Fruit fly (Drosophila melanogaster) whole organism, embryonic: ENCODE results near the gene CG7231.

Experiments used
- Atf6 ChIP-seq: fragments of 200-800 bp; sonication (Bioruptor generic); IDR thresholded peaks from 2 replicates; pipeline ENCODE4 v1.3.6; 2022; ENCODE audit warnings: missing biosample characterization, missing genetic modification characterization
- Awh ChIP-seq: fragments of 200-800 bp; sonication (Bioruptor generic); IDR thresholded peaks from 2 replicates; pipeline ENCODE4, ENCODE4 v1.3.6; 2022; ENCODE audit warnings: missing biosample characterization, missing genetic modification characterization
- Blimp-1 ChIP-seq: fragments of 200-800 bp; sonication (Bioruptor generic); optimal IDR thresholded peaks from 3 replicates; lab custom pipeline; 2018; ENCODE audit warnings: missing biosample characterization, missing genetic modification characterization, mild to moderate bottlenecking, moderate library complexity, missing genetic modification reagents
- BtbVII ChIP-seq: fragments of 200-800 bp; sonication (Bioruptor generic); optimal IDR thresholded peaks from 3 replicates; lab custom pipeline; 2017; ENCODE audit warnings: missing biosample characterization, mild to moderate bottlenecking, missing genetic modification characterization
- CG10959 ChIP-seq: fragments of 200-800 bp; sonication (Bioruptor generic); IDR thresholded peaks from 2 replicates; pipeline ENCODE4 v1.3.6; 2022; ENCODE audit warnings: missing biosample characterization, missing genetic modification characterization
- CG11085 ChIP-seq: fragments of 200-800 bp; sonication (Bioruptor generic); IDR thresholded peaks from 2 replicates; pipeline ENCODE4 v1.3.6; 2022; ENCODE audit warnings: missing biosample characterization, missing genetic modification characterization
- CG13775 ChIP-seq: fragments of 200-800 bp; sonication (Bioruptor generic); optimal IDR thresholded peaks from 3 replicates; lab custom pipeline; 2017; ENCODE audit warnings: missing biosample characterization, mild to moderate bottlenecking, missing genetic modification characterization
- CG14860 ChIP-seq: fragments of 200-800 bp; sonication (Bioruptor generic); IDR thresholded peaks from 3 replicates; pipeline ENCODE4 v1.3.6; 2022; ENCODE audit warnings: missing biosample characterization, missing genetic modification characterization; ENCODE audit not compliant: partially characterized antibody
- CG1602 ChIP-seq: fragments of 200-800 bp; sonication (Bioruptor generic); optimal IDR thresholded peaks from 3 replicates; lab custom pipeline; 2016; ENCODE audit warnings: missing biosample characterization, missing genetic modification characterization
- CG17385 ChIP-seq: fragments of 200-800 bp; sonication (Bioruptor generic); optimal IDR thresholded peaks from 3 replicates; lab custom pipeline; 2018; ENCODE audit warnings: missing biosample characterization, mild to moderate bottlenecking, missing genetic modification characterization
- CG18619 ChIP-seq: fragments of 200-800 bp; sonication (Bioruptor generic); optimal IDR thresholded peaks from 3 replicates; lab custom pipeline; 2017; ENCODE audit warnings: missing biosample characterization, mild to moderate bottlenecking, missing genetic modification characterization
- CG31441 ChIP-seq: fragments of 200-800 bp; sonication (Bioruptor generic); IDR thresholded peaks from 2 replicates; pipeline ENCODE4 v1.3.6; 2022; ENCODE audit warnings: missing biosample characterization, missing genetic modification characterization
- CG32532 ChIP-seq: fragments of 200-800 bp; sonication (Bioruptor generic); IDR thresholded peaks from 2 replicates; pipeline ENCODE4 v1.3.6; 2022; ENCODE audit warnings: missing biosample characterization, missing genetic modification characterization
- CG3726 ChIP-seq: fragments of 200-800 bp; sonication (Bioruptor generic); IDR thresholded peaks from 3 replicates; pipeline ENCODE4, ENCODE4 v1.3.6; 2022; ENCODE audit warnings: missing biosample characterization, missing genetic modification characterization
- CG6175 ChIP-seq: fragments of 200-800 bp; sonication (Bioruptor generic); IDR thresholded peaks from 3 replicates; pipeline ENCODE4 v1.3.6; 2022; ENCODE audit warnings: missing biosample characterization, missing genetic modification characterization
- CG6689 ChIP-seq: fragments of 200-800 bp; sonication (Bioruptor generic); IDR thresholded peaks from 2 replicates; pipeline ENCODE4 v1.3.6; 2022; ENCODE audit warnings: missing biosample characterization, missing genetic modification characterization
- CG7271 ChIP-seq: fragments of 200-800 bp; sonication (Bioruptor generic); optimal IDR thresholded peaks from 2 replicates; lab custom pipeline; 2018; ENCODE audit warnings: missing biosample characterization, mild to moderate bottlenecking, missing genetic modification characterization, moderate library complexity
- CG7556 ChIP-seq: fragments of 200-800 bp; sonication (Bioruptor generic); optimal IDR thresholded peaks from 2 replicates; lab custom pipeline; 2017; ENCODE audit warnings: missing biosample characterization, mild to moderate bottlenecking, missing genetic modification characterization
- CG7839 ChIP-seq: fragments of 200-800 bp; sonication (Bioruptor generic); optimal IDR thresholded peaks from 3 replicates; lab custom pipeline; 2018; ENCODE audit warnings: missing biosample characterization, mild to moderate bottlenecking, missing genetic modification characterization, moderate library complexity
- Camta ChIP-seq: fragments of 200-800 bp; sonication (Bioruptor generic); optimal IDR thresholded peaks from 2 replicates; lab custom pipeline; 2016; ENCODE audit warnings: missing biosample characterization, missing genetic modification characterization
- Dad ChIP-seq: fragments of 200-800 bp; sonication (Bioruptor generic); optimal IDR thresholded peaks from 3 replicates; lab custom pipeline; 2016; ENCODE audit warnings: missing biosample characterization, missing genetic modification characterization
- Ets97D ChIP-seq: fragments of 200-800 bp; sonication (Bioruptor generic); optimal IDR thresholded peaks from 3 replicates; lab custom pipeline; 2016; ENCODE audit warnings: missing biosample characterization, missing genetic modification characterization
- Fer3 ChIP-seq: fragments of 200-800 bp; sonication (Bioruptor generic); optimal IDR thresholded peaks from 2 replicates; lab custom pipeline; 2018; ENCODE audit warnings: missing biosample characterization, mild to moderate bottlenecking, missing genetic modification characterization, moderate library complexity
- Gug ChIP-seq: fragments of 200-800 bp; sonication (Bioruptor generic); IDR thresholded peaks from 4 replicates; pipeline ENCODE4 v1.3.6; 2022; ENCODE audit warnings: missing biosample characterization, missing genetic modification characterization
- H2.0 ChIP-seq: fragments of 200-800 bp; sonication (Bioruptor generic); IDR thresholded peaks from 2 replicates; pipeline ENCODE4 v1.3.6; 2022; ENCODE audit warnings: missing biosample characterization, missing genetic modification characterization
- Hmr ChIP-seq: fragments of 200-800 bp; sonication (Bioruptor generic); optimal IDR thresholded peaks from 3 replicates; lab custom pipeline; 2017; ENCODE audit warnings: mild to moderate bottlenecking, missing biosample characterization, missing genetic modification reagents, missing genetic modification characterization
- Lim3 ChIP-seq: fragments of 200-800 bp; sonication (Bioruptor generic); IDR thresholded peaks from 2 replicates; pipeline ENCODE4 v1.3.6; 2022; ENCODE audit warnings: missing biosample characterization, missing genetic modification characterization
- MBD-R2 ChIP-seq: fragments of 200-800 bp; sonication (Bioruptor generic); IDR thresholded peaks from 2 replicates; pipeline ENCODE4 v1.3.6; 2022; ENCODE audit warnings: missing biosample characterization, missing genetic modification characterization
- Optix ChIP-seq: fragments of 200-800 bp; sonication (Bioruptor generic); IDR thresholded peaks from 3 replicates; pipeline ENCODE4 v1.3.6; 2022; ENCODE audit warnings: missing biosample characterization, missing genetic modification characterization
- Pdp1 ChIP-seq, 2 experiments: fragments of 200-800 bp; sonication (Bioruptor generic); optimal IDR thresholded peaks; 3 replicates each; lab custom pipeline; 2016; ENCODE audit warnings: missing biosample characterization in 2 of 2, missing genetic modification characterization in 2 of 2, mild to moderate bottlenecking in 1 of 2, moderate library complexity in 1 of 2
- Rfx ChIP-seq: fragments of 200-800 bp; sonication (Bioruptor generic); IDR thresholded peaks from 2 replicates; pipeline ENCODE4 v1.3.6; 2022; ENCODE audit warnings: missing biosample characterization, missing genetic modification characterization
- Stat92E ChIP-seq, 3 experiments: fragments of >200 bp in 2 of 3; fragments of 200-800 bp in 1 of 3; sonication (Bioruptor generic) in 1 of 3; optimal IDR thresholded peaks; 2 replicates each; lab custom pipeline; 2017 to 2019; ENCODE audit warnings: missing biosample characterization in 3 of 3, missing genetic modification characterization in 3 of 3, mild to moderate bottlenecking in 1 of 3, moderate library complexity in 1 of 3
- ato ChIP-seq: fragments of 200-800 bp; sonication (Bioruptor generic); IDR thresholded peaks from 2 replicates; pipeline ENCODE4 v1.3.6; 2022; ENCODE audit warnings: missing biosample characterization, missing genetic modification characterization; ENCODE audit not compliant: partially characterized antibody
- dm ChIP-seq: fragments of 200-800 bp; sonication (Bioruptor generic); optimal IDR thresholded peaks from 3 replicates; lab custom pipeline; 2016; ENCODE audit warnings: missing biosample characterization, missing genetic modification characterization
- dpn ChIP-seq, 2 experiments: fragments of 200-800 bp; sonication (Bioruptor generic); optimal IDR thresholded peaks; 3 replicates each; lab custom pipeline; 2016; ENCODE audit warnings: missing biosample characterization in 2 of 2, missing genetic modification characterization in 2 of 2
- esg ChIP-seq: fragments of 200-800 bp; sonication (Bioruptor generic); conservative IDR thresholded peaks from 2 replicates; pipeline ENCODE4 v1.3.6; 2022; ENCODE audit warnings: missing biosample characterization, missing genetic modification characterization
- fru ChIP-seq: fragments of >200 bp; optimal IDR thresholded peaks from 2 replicates; lab custom pipeline; 2017
- gfzf ChIP-seq: fragments of 200-800 bp; sonication (Bioruptor generic); optimal IDR thresholded peaks from 2 replicates; lab custom pipeline; 2016; ENCODE audit warnings: missing biosample characterization, mild to moderate bottlenecking, missing genetic modification characterization, moderate library complexity
- grau ChIP-seq: fragments of 200-800 bp; optimal IDR thresholded peaks from 3 replicates; lab custom pipeline; 2019; ENCODE audit warnings: missing biosample characterization, mild to moderate bottlenecking, missing genetic modification characterization, moderate library complexity
- klu ChIP-seq: fragments of 200-800 bp; sonication (Bioruptor generic); IDR thresholded peaks from 2 replicates; pipeline ENCODE4 v1.3.6; 2022; ENCODE audit warnings: missing biosample characterization, missing genetic modification characterization
- lilli ChIP-seq: fragments of 200-800 bp; sonication (Bioruptor generic); optimal IDR thresholded peaks from 3 replicates; lab custom pipeline; 2016; ENCODE audit warnings: missing biosample characterization, missing genetic modification characterization
- lov ChIP-seq, 2 experiments: fragments of 200-800 bp in 1 of 2; fragments of >200 bp in 1 of 2; sonication (Bioruptor generic) in 1 of 2; IDR thresholded peaks in 1 of 2; optimal IDR thresholded peaks in 1 of 2; 2 replicates in 1 of 2; 3 replicates in 1 of 2; pipeline versions ENCODE4 v1.3.6 to Lab custom; 2017 to 2022; ENCODE audit warnings: missing biosample characterization in 1 of 2, missing genetic modification characterization in 1 of 2
- mirr ChIP-seq: fragments of 200-800 bp; sonication (Bioruptor generic); optimal IDR thresholded peaks from 3 replicates; lab custom pipeline; 2018; ENCODE audit warnings: missing biosample characterization, mild to moderate bottlenecking, missing genetic modification characterization
- peb ChIP-seq: fragments of 200-800 bp; sonication (Bioruptor generic); IDR thresholded peaks from 2 replicates; pipeline ENCODE4 v1.3.6; 2022; ENCODE audit warnings: missing biosample characterization, missing genetic modification characterization
- sens ChIP-seq: fragments of 200-800 bp; sonication (Bioruptor generic); peaks from one replicate; lab custom pipeline; 2016; ENCODE audit warnings: missing biosample characterization, missing genetic modification characterization
- sens-2 ChIP-seq: fragments of 200-800 bp; sonication (Bioruptor generic); IDR thresholded peaks from 2 replicates; pipeline ENCODE4 v1.3.6; 2022; ENCODE audit warnings: missing biosample characterization, missing genetic modification characterization
- sima ChIP-seq: fragments of 200-800 bp; sonication (Bioruptor generic); optimal IDR thresholded peaks from 2 replicates; lab custom pipeline; 2016; ENCODE audit warnings: missing biosample characterization, missing genetic modification characterization
- toy ChIP-seq: fragments of 200-800 bp; sonication (Bioruptor generic); IDR thresholded peaks from 2 replicates; pipeline ENCODE4 v1.3.6; 2022; ENCODE audit warnings: missing biosample characterization, missing genetic modification characterization
- ttk ChIP-seq: fragments of 200-800 bp; sonication (Bioruptor generic); IDR thresholded peaks from 2 replicates; pipeline ENCODE4 v2.1.2; 2022; ENCODE audit warnings: missing biosample characterization, missing genetic modification characterization

The CG7231 gene

DNA sequence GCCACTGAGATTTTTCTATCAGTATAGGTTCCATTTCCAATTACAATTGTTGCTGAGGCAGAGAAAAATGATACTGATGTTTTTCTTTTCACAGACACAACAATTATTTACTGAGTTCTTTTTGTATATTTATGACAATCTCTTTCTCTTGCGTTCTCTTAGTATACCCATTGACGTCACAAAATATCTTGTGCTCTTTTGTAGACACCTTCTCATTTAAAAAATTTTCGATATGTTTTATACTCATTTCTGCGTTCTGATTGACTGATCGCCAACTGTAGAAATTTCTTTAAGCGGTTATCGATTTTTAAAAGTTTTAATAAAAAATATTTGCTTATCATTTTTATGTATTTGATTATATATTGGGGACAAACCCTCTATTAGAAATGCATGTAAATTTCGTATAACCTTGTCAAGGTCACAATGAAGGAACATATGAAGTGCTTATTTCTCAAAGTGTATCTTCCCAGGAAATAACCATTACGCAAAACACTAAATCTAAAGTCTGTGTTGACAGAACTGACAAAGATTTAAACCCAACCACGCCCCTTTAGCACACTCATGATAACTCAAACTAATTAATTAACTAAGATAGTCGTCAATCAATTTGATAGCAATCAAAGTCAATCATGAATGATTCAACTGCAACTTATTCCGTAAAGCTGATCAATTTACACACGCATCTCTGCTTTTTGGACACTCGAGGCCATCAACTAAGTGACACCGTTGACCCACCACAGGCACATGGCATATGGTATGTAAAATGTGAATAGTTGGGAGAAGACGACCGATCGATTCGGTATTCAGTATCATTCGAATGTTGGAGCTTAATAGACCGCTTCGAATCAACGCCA lies 27.1 kb downstream of the CG7231 start, which contains the start of the genes Glyat and Tg (continued):
- TF ChIP-seq Camta (GFP tag; lab: Kevin White, UChicago) (no peak), CG10959 (GFP tag; lab: Robert Waterston, UW) (no peak), CG17385 (no peak), CG7839 (tag; lab: Kevin White, UChicago) (peak; percentile 40), Lim3 (no peak), sens (peak; percentile 76), CG18619 (GFP tag; lab: Kevin White, UChicago) (no peak), gfzf (peak; percentile 54), mirr (no peak), Stat92E (GFP tag; optimal IDR thresholded peaks at IDR 0.05; lab: Kevin White, UChicago) (peak in 1 of 3 experiments; percentile 32), Optix (GFP tag; lab: Robert Waterston, UW) (no peak), klu (GFP tag; lab: Robert Waterston, UW) (no peak), CG11085 (GFP tag; lab: Robert Waterston, UW) (no peak), Rfx (GFP tag; lab: Robert Waterston, UW) (peak; percentile 73), Pdp1 (GFP tag; optimal IDR thresholded peaks at IDR 0.05; lab: Kevin White, UChicago) (peak in 1 of 2 experiments; percentile 50), CG6175 (GFP tag; lab: Robert Waterston, UW) (no peak), CG7556 (GFP tag; lab: Kevin White, UChicago) (no peak), Awh (GFP tag; lab: Robert Waterston, UW) (no peak), CG13775 (GFP tag; lab: Kevin White, UChicago) (peak; percentile 9), Hmr (GFP tag; lab: Kevin White, UChicago) (peak; percentile 19), grau (peak; percentile 41), esg (no peak; the same call in 1 of the 2 replicates), lov (optimal IDR thresholded peaks at IDR 0.05; lab: Kevin White, UChicago) (no peak), lov (GFP tag; IDR thresholded peaks at IDR 0.05; lab: Robert Waterston, UW) (no peak), MBD-R2 (0 out of 2 replicates have a peak, but pooled peaks have one; percentile 6), BtbVII (GFP tag; lab: Kevin White, UChicago) (peak; percentile 33), CG14860 (0 out of 3 replicates have a peak, but pooled peaks have one; percentile 27), CG1602 (no peak), Dad (GFP tag; lab: Kevin White, UChicago) (no peak), H2.0 (GFP tag; lab: Robert Waterston, UW) (no peak), Atf6 (GFP tag; lab: Robert Waterston, UW) (peak; percentile 62), Blimp-1 (GFP tag; lab: Kevin White, UChicago) (peak; percentile 1), fru (lab: Kevin White, UChicago) (no peak), sima (GFP tag; lab: Kevin White, UChicago) (no peak), CG31441 (GFP tag; lab: Robert Waterston, UW) (no peak), Fer3 (tag; lab: Kevin White, UChicago) (peak; percentile 31), ttk (GFP tag; lab: Robert Waterston, UW) (peak; percentile 5; the same call in 1 of the 2 replicates), ato (GFP tag; lab: Robert Waterston, UW) (no peak), Gug (GFP tag; lab: Robert Waterston, UW) (no peak), Ets97D (GFP tag; lab: Kevin White, UChicago) (no peak), toy (GFP tag; lab: Robert Waterston, UW) (no peak), dm (no peak), CG6689 (GFP tag; lab: Robert Waterston, UW) (peak; percentile 100), CG32532 (GFP tag; lab: Robert Waterston, UW) (peak; percentile 64; the same call in 1 of the 2 replicates), CG7271 (tag; lab: Kevin White, UChicago) (no peak), CG3726 (no peak), peb (GFP tag; lab: Robert Waterston, UW) (no peak), sens-2 (GFP tag; lab: Robert Waterston, UW) (no peak), lilli (GFP tag; lab: Kevin White, UChicago) (no peak), dpn (GFP tag; optimal IDR thresholded peaks at IDR 0.05; lab: Kevin White, UChicago) (no peak)
